Worm (Caenorhabditis elegans): Measurements from ENCODE around the gene ppm-1.D.

The ppm-1.D gene

ce11 chrIII:2324703-2325102 is 6.7 kb upstream of the ppm-1.D start:
- no peak for TF ChIP-seq him-1 (tag; optimal IDR thresholded peaks at IDR 0.05)

- no peak for TF ChIP-seq dao-5 (tag; optimal IDR thresholded peaks at IDR 0.05)
- TF ChIP-seq W03F9.2 (tag; optimal IDR thresholded peaks at IDR 0.05): no peak
- no peak for TF ChIP-seq him-1 (tag; optimal IDR thresholded peaks at IDR 0.05)
Observed at ce11 chrIII:2328612-2329011, 2.8 kb upstream of the ppm-1.D start.

- TF ChIP-seq W03F9.2 (tag; optimal IDR thresholded peaks at IDR 0.05): no peak
- no peak for TF ChIP-seq him-1 (tag; optimal IDR thresholded peaks at IDR 0.05)
- no peak for TF ChIP-seq dao-5 (tag; optimal IDR thresholded peaks at IDR 0.05)
Observed at ce11 chrIII:2329336-2329735, 2.0 kb upstream of the ppm-1.D start, which contains the start of gene Y54F10BM.12. TSS of gene Y54F10BM.12 (minus strand) at chrIII:2329679.

ce11 chrIII:2330389-2330788 is 983 bp upstream of the ppm-1.D start:
- no peak for TF ChIP-seq him-1 (tag; optimal IDR thresholded peaks at IDR 0.05)
- TF ChIP-seq W03F9.2 (tag; optimal IDR thresholded peaks at IDR 0.05): no peak
- no peak for TF ChIP-seq dao-5 (tag; optimal IDR thresholded peaks at IDR 0.05)

ce11 chrIII:2343273-2343672 is 11.9 kb downstream of the ppm-1.D start, which contains the start of gene phf-5:
TSS of gene phf-5 (plus strand) at chrIII:2343573.
- TF ChIP-seq W03F9.2 (tag; optimal IDR thresholded peaks at IDR 0.05) (no peak), dao-5 (tag; optimal IDR thresholded peaks at IDR 0.05) (no peak), him-1 (tag; optimal IDR thresholded peaks at IDR 0.05) (no peak)

ce11 chrIII:2347291-2347690 is 15.9 kb downstream of the ppm-1.D start, which contains the start of gene gip-1:
TSS of gene gip-1 (plus strand) at chrIII:2347591.
- TF ChIP-seq him-1 (tag; optimal IDR thresholded peaks at IDR 0.05): no peak
- no peak for TF ChIP-seq dao-5 (tag; optimal IDR thresholded peaks at IDR 0.05)
- no peak for TF ChIP-seq W03F9.2 (tag; optimal IDR thresholded peaks at IDR 0.05)

- TF ChIP-seq dao-5 (tag; optimal IDR thresholded peaks at IDR 0.05) (no peak), W03F9.2 (tag; optimal IDR thresholded peaks at IDR 0.05) (no peak), him-1 (tag; optimal IDR thresholded peaks at IDR 0.05) (no peak)
Observed at ce11 chrIII:2349956-2350355, 18.6 kb downstream of the ppm-1.D start.

ce11 chrIII:2362648-2363047 is 31.3 kb downstream of the ppm-1.D start, which contains the start of gene srd-69:
TSS of gene srd-69 (plus strand) at chrIII:2362948.
- TF ChIP-seq him-1 (tag; optimal IDR thresholded peaks at IDR 0.05) (no peak), W03F9.2 (tag; optimal IDR thresholded peaks at IDR 0.05) (no peak)

- TF ChIP-seq W03F9.2 (tag; optimal IDR thresholded peaks at IDR 0.05) (no peak), him-1 (tag; optimal IDR thresholded peaks at IDR 0.05) (no peak), dao-5 (tag; optimal IDR thresholded peaks at IDR 0.05) (no peak)
Observed at ce11 chrIII:2368424-2368823, 37.1 kb downstream of the ppm-1.D start, which contains the start of gene H04J21.4. TSS of gene H04J21.4 (minus strand) at chrIII:2368524.

- TF ChIP-seq dao-5 (tag; optimal IDR thresholded peaks at IDR 0.05) (no peak), W03F9.2 (tag; optimal IDR thresholded peaks at IDR 0.05) (no peak), him-1 (tag; optimal IDR thresholded peaks at IDR 0.05) (no peak)
Observed at ce11 chrIII:2371864-2372263, 40.5 kb downstream of the ppm-1.D start, which contains the start of gene H04J21.1. TSS of gene H04J21.1 (minus strand) at chrIII:2371964.

ce11 chrIII:2375918-2376317 is 44.5 kb downstream of the ppm-1.D start, which contains the start of gene H14E04.2:
TSS of gene H14E04.2 (plus strand) at chrIII:2376193.
- no peak for TF ChIP-seq him-1 (tag; optimal IDR thresholded peaks at IDR 0.05)
- peak; percentile 44 for TF ChIP-seq W03F9.2 (tag; optimal IDR thresholded peaks at IDR 0.05)

- no peak for TF ChIP-seq W03F9.2 (tag; optimal IDR thresholded peaks at IDR 0.05)
- TF ChIP-seq him-1 (tag; optimal IDR thresholded peaks at IDR 0.05): no peak
- no peak for TF ChIP-seq dao-5 (tag; optimal IDR thresholded peaks at IDR 0.05)
Observed at ce11 chrIII:2384364-2384763, 53.0 kb downstream of the ppm-1.D start.

ce11 chrIII:2386483-2386882 is 55.1 kb downstream of the ppm-1.D start, which contains the start of gene H14E04.3:
TSS of gene H14E04.3 (minus strand) at chrIII:2386583.
- TF ChIP-seq dao-5 (tag; optimal IDR thresholded peaks at IDR 0.05): no peak
- no peak for TF ChIP-seq him-1 (tag; optimal IDR thresholded peaks at IDR 0.05)
- no peak for TF ChIP-seq W03F9.2 (tag; optimal IDR thresholded peaks at IDR 0.05)

- TF ChIP-seq him-1 (tag; optimal IDR thresholded peaks at IDR 0.05) (no peak), dao-5 (tag; optimal IDR thresholded peaks at IDR 0.05) (no peak), W03F9.2 (tag; optimal IDR thresholded peaks at IDR 0.05) (no peak)
Observed at ce11 chrIII:2391704-2392103, 60.3 kb downstream of the ppm-1.D start.
